Fruit fly (Drosophila melanogaster): ENCODE results near the gene PyK.

PyK gene

dm6 chr3R:22372535-22372934, 5.2 kb downstream of the PyK start, which contains the start of gene CG7069:
CG7069 (plus strand) TSS chr3R:22372835.
- no peak for TF ChIP-seq CG8290 (GFP tag; optimal IDR thresholded peaks at IDR 0.05)
- no peak for TF ChIP-seq CG8290 (tag; optimal IDR thresholded peaks at IDR 0.05)
- TF ChIP-seq sens (GFP tag), result peak; percentile 0

- peak; percentile 95 for TF ChIP-seq unc-4 (GFP tag; IDR thresholded peaks at IDR 0.05; ENCODE audit: partially characterized antibody)
- peak; percentile 64 for TF ChIP-seq trem (tag; optimal IDR thresholded peaks at IDR 0.05)
- peak; percentile 94 for TF ChIP-seq knrl (GFP tag; IDR thresholded peaks at IDR 0.05; ENCODE audit: partially characterized antibody)
- TF ChIP-seq MBD-R2 (GFP tag; IDR thresholded peaks at IDR 0.05), result peak; percentile 52; the same call in 1 of the 2 replicates
- TF ChIP-seq lmd (GFP tag; IDR thresholded peaks at IDR 0.05), result no peak
- peak; percentile 35 for TF ChIP-seq CoRest (tag; optimal IDR thresholded peaks at IDR 0.05)
- TF ChIP-seq CG31441 (GFP tag; IDR thresholded peaks at IDR 0.05), result no peak
- TF ChIP-seq hbn (GFP tag; IDR thresholded peaks at IDR 0.05; ENCODE audit: partially characterized antibody), result peak; percentile 95
- peak; percentile 97 for TF ChIP-seq sna (GFP tag; IDR thresholded peaks at IDR 0.05; ENCODE audit: partially characterized antibody)
- no peak for TF ChIP-seq btn (GFP tag; optimal IDR thresholded peaks at IDR 0.05)
- TF ChIP-seq z (GFP tag; IDR thresholded peaks at IDR 0.05), result 0 out of 3 replicates have a peak, but pooled peaks have one; percentile 5
- peak; percentile 88 for TF ChIP-seq tna (GFP tag; IDR thresholded peaks at IDR 0.05; ENCODE audit: partially characterized antibody)
- no peak for TF ChIP-seq CG31388 (GFP tag; optimal IDR thresholded peaks at IDR 0.05)
- no peak for TF ChIP-seq CG10654 (GFP tag; optimal IDR thresholded peaks at IDR 0.05)
- TF ChIP-seq Optix (GFP tag; IDR thresholded peaks at IDR 0.05), result no peak
- TF ChIP-seq ato (GFP tag; IDR thresholded peaks at IDR 0.05; ENCODE audit: partially characterized antibody), result peak; percentile 84
- peak; percentile 78 for TF ChIP-seq Sry-δ (GFP tag; optimal IDR thresholded peaks at IDR 0.05)
- peak; percentile 95 for TF ChIP-seq CG2129 (GFP tag; IDR thresholded peaks at IDR 0.05; ENCODE audit: partially characterized antibody)
- peak; percentile 10 for TF ChIP-seq CG3995 (GFP tag; optimal IDR thresholded peaks at IDR 0.05)
- TF ChIP-seq CG6791 (GFP tag; IDR thresholded peaks at IDR 0.05; ENCODE audit: partially characterized antibody), result peak; percentile 85
- TF ChIP-seq HLH4C (GFP tag; IDR thresholded peaks at IDR 0.05; ENCODE audit: partially characterized antibody), result peak; percentile 90
- TF ChIP-seq CG13624 (GFP tag; optimal IDR thresholded peaks at IDR 0.05), result no peak
- TF ChIP-seq Med (GFP tag), result peak; percentile 55
- TF ChIP-seq gfzf (GFP tag; optimal IDR thresholded peaks at IDR 0.05), result peak; percentile 0
- peak; percentile 88 for TF ChIP-seq BEAF-32 (GFP tag; optimal IDR thresholded peaks at IDR 0.05)
- TF ChIP-seq nerfin-2 (GFP tag; IDR thresholded peaks at IDR 0.05; ENCODE audit: partially characterized antibody), result peak; percentile 91
- peak; percentile 86; the same call in 2 of the 3 replicates for TF ChIP-seq Opbp (GFP tag; IDR thresholded peaks at IDR 0.05; ENCODE audit: partially characterized antibody)
- peak; percentile 96 for TF ChIP-seq Doc3 (GFP tag; IDR thresholded peaks at IDR 0.05; ENCODE audit: partially characterized antibody)
- TF ChIP-seq Ssrp (tag; optimal IDR thresholded peaks at IDR 0.05), result no peak
- TF ChIP-seq CG12659 (GFP tag; optimal IDR thresholded peaks at IDR 0.05), result peak; percentile 33
- TF ChIP-seq Hmx (GFP tag; optimal IDR thresholded peaks at IDR 0.05), result no peak
- TF ChIP-seq CG1603 (tag; optimal IDR thresholded peaks at IDR 0.05), result peak; percentile 32
- TF ChIP-seq vnd (GFP tag; IDR thresholded peaks at IDR 0.05; ENCODE audit: partially characterized antibody), result peak; percentile 92
- no peak for TF ChIP-seq gcm2 (GFP tag; optimal IDR thresholded peaks at IDR 0.05)
- TF ChIP-seq CG10267 (tag; optimal IDR thresholded peaks at IDR 0.05), result peak; percentile 33
- TF ChIP-seq bbx (GFP tag; IDR thresholded peaks at IDR 0.05; ENCODE audit: partially characterized antibody), result peak; percentile 93
- peak; percentile 87 for TF ChIP-seq Bgb (GFP tag; IDR thresholded peaks at IDR 0.05; ENCODE audit: partially characterized antibody)
- peak; percentile 42; the same call in 2 of the 4 replicates for TF ChIP-seq chinmo (GFP tag; IDR thresholded peaks at IDR 0.05; ENCODE audit: partially characterized antibody)
- peak; percentile 94 for TF ChIP-seq CG2116 (GFP tag; optimal IDR thresholded peaks at IDR 0.05)
- peak in 1 of 2 experiments; percentile 73 for TF ChIP-seq crp (GFP tag; optimal IDR thresholded peaks at IDR 0.05)
- TF ChIP-seq pan (optimal IDR thresholded peaks at IDR 0.05), result no peak
- TF ChIP-seq pan (GFP tag; optimal IDR thresholded peaks at IDR 0.05 in 1 of 2, IDR thresholded peaks at IDR 0.05 in 1 of 2), result no peak
- TF ChIP-seq Ets97D (GFP tag; optimal IDR thresholded peaks at IDR 0.05), result peak; percentile 37
- TF ChIP-seq MESR4 (GFP tag; optimal IDR thresholded peaks at IDR 0.05), result peak; percentile 60
Observed at dm6 chr3R:22375674-22376073, 8.3 kb downstream of the PyK start, which contains the start of gene CG18596. CG18596 (plus strand) TSS chr3R:22375923.

All from whole organism, embryonic.